Worm (Caenorhabditis elegans) whole organism, mixed stage, embryonic: ENCODE measurements around the gene srb-18.

Experiments
- bed-3 ChIP-seq: fragments of 200-800 bp; sonication (Bioruptor generic); optimal IDR thresholded peaks from 3 replicates; lab custom pipeline; 2018; ENCODE audit warnings: mild to moderate bottlenecking, missing genetic modification characterization, moderate library complexity, missing compliant biosample characterization
- blmp-1 ChIP-seq: fragments of 150-350 bp; optimal IDR thresholded peaks from 2 replicates; lab custom pipeline; 2014; ENCODE audit warnings: missing biosample characterization, missing genetic modification characterization
- ceh-39 ChIP-seq: fragments of 150-350 bp; optimal IDR thresholded peaks from 2 replicates; lab custom pipeline; 2014; ENCODE audit warnings: missing biosample characterization, missing genetic modification characterization
- ceh-43 ChIP-seq: fragments of 200-800 bp; sonication (Bioruptor generic); optimal IDR thresholded peaks from 2 replicates; lab custom pipeline; 2018; ENCODE audit warnings: mild to moderate bottlenecking, missing genetic modification characterization, moderate library complexity, missing compliant biosample characterization
- ceh-83 ChIP-seq: fragments of 200-800 bp; sonication (Bioruptor generic); optimal IDR thresholded peaks from 2 replicates; lab custom pipeline; 2018; ENCODE audit warnings: mild to moderate bottlenecking, missing genetic modification characterization, missing compliant biosample characterization
- ces-1 ChIP-seq: fragments of 150-350 bp; optimal IDR thresholded peaks from 2 replicates; lab custom pipeline; 2014; ENCODE audit warnings: missing biosample characterization, missing genetic modification reagents, missing genetic modification characterization
- drap-1 ChIP-seq: fragments of 200-800 bp; sonication (Bioruptor generic); optimal IDR thresholded peaks from 3 replicates; lab custom pipeline; 2018; ENCODE audit warnings: mild to moderate bottlenecking, missing genetic modification characterization, missing compliant biosample characterization
- elt-1 ChIP-seq: sonication (generic microtip); optimal IDR thresholded peaks from 2 replicates; lab custom pipeline; 2017; ENCODE audit warnings: missing genetic modification characterization, mild to moderate bottlenecking, missing compliant biosample characterization, antibody characterized with exemption, moderate library complexity, borderline replicate concordance; ENCODE audit not compliant: insufficient read depth
- elt-3 ChIP-seq: fragments of 150-350 bp; optimal IDR thresholded peaks from 2 replicates; lab custom pipeline; 2014; ENCODE audit warnings: missing biosample characterization, missing genetic modification characterization
- flh-1 ChIP-seq: fragments of 200-800 bp; sonication (Bioruptor generic); optimal IDR thresholded peaks from 2 replicates; lab custom pipeline; 2018; ENCODE audit warnings: mild to moderate bottlenecking, missing genetic modification characterization, moderate library complexity, missing compliant biosample characterization
- ham-2 ChIP-seq: fragments of 200-800 bp; sonication (Bioruptor generic); optimal IDR thresholded peaks from 2 replicates; lab custom pipeline; 2018; ENCODE audit warnings: mild to moderate bottlenecking, missing genetic modification characterization, missing compliant biosample characterization
- lin-13 ChIP-seq: fragments of 150-350 bp; optimal IDR thresholded peaks from 2 replicates; lab custom pipeline; 2014; ENCODE audit warnings: missing biosample characterization, missing genetic modification characterization
- lsy-2 ChIP-seq: fragments of 150-350 bp; optimal IDR thresholded peaks from 2 replicates; lab custom pipeline; 2014; ENCODE audit warnings: missing biosample characterization, missing genetic modification characterization
- mab-5 ChIP-seq: fragments of 150-350 bp; optimal IDR thresholded peaks from 2 replicates; lab custom pipeline; 2014; ENCODE audit warnings: missing biosample characterization, missing genetic modification characterization
- mep-1 ChIP-seq: fragments of 150-350 bp; optimal IDR thresholded peaks from 2 replicates; lab custom pipeline; 2017; ENCODE audit warnings: missing biosample characterization, missing genetic modification reagents, missing genetic modification characterization, inconsistent platforms
- mls-2 ChIP-seq: sonication (generic microtip); optimal IDR thresholded peaks from 2 replicates; lab custom pipeline; 2016; ENCODE audit warnings: mild to moderate bottlenecking, missing genetic modification characterization, moderate library complexity, missing compliant biosample characterization
- nhr-12 ChIP-seq: fragments of 150-350 bp; optimal IDR thresholded peaks from 2 replicates; lab custom pipeline; 2014; ENCODE audit warnings: missing biosample characterization, missing genetic modification characterization
- nhr-2 ChIP-seq: fragments of 150-350 bp; optimal IDR thresholded peaks from 2 replicates; lab custom pipeline; 2014; ENCODE audit warnings: missing biosample characterization, missing genetic modification characterization
- nhr-237 ChIP-seq: fragments of 150-350 bp; optimal IDR thresholded peaks from 2 replicates; lab custom pipeline; 2014; ENCODE audit warnings: missing biosample characterization, missing genetic modification characterization
- nhr-76 ChIP-seq: sonication (generic microtip); optimal IDR thresholded peaks from 2 replicates; lab custom pipeline; 2017; ENCODE audit warnings: missing biosample characterization, missing genetic modification characterization
- pha-4 ChIP-seq: fragments of 150-350 bp; optimal IDR thresholded peaks from 2 replicates; lab custom pipeline; 2018; ENCODE audit warnings: missing biosample characterization, missing genetic modification reagents, missing genetic modification characterization
- sem-2 ChIP-seq: fragments of 200-800 bp; sonication (Bioruptor generic); optimal IDR thresholded peaks from 2 replicates; lab custom pipeline; 2018; ENCODE audit warnings: mild to moderate bottlenecking, missing genetic modification characterization, missing compliant biosample characterization
- snpc-4 ChIP-seq: fragments of 150-350 bp; optimal IDR thresholded peaks from 2 replicates; lab custom pipeline; 2014; ENCODE audit warnings: missing biosample characterization, missing genetic modification characterization
- sptf-1 ChIP-seq: sonication (generic microtip); optimal IDR thresholded peaks from 2 replicates; lab custom pipeline; 2017; ENCODE audit warnings: mild to moderate bottlenecking, missing genetic modification characterization, moderate library complexity, missing compliant biosample characterization
- tbx-8 ChIP-seq: fragments of 200-800 bp; sonication (Bioruptor generic); optimal IDR thresholded peaks from 2 replicates; lab custom pipeline; 2018; ENCODE audit warnings: mild to moderate bottlenecking, missing genetic modification characterization, moderate library complexity, missing compliant biosample characterization
- unc-120 ChIP-seq: sonication (generic microtip); optimal IDR thresholded peaks from 2 replicates; lab custom pipeline; 2017; ENCODE audit warnings: missing genetic modification characterization, missing compliant biosample characterization; ENCODE audit not compliant: poor library complexity, severe bottlenecking
- unc-62 ChIP-seq: fragments of 150-350 bp; optimal IDR thresholded peaks from 2 replicates; lab custom pipeline; 2014; ENCODE audit warnings: missing biosample characterization, missing genetic modification reagents, missing genetic modification characterization
- zip-8 ChIP-seq: fragments of 150-350 bp; optimal IDR thresholded peaks from 2 replicates; lab custom pipeline; 2014; ENCODE audit warnings: missing biosample characterization, missing genetic modification characterization
- ztf-11 ChIP-seq: fragments of 150-350 bp; optimal IDR thresholded peaks from 2 replicates; lab custom pipeline; 2014; ENCODE audit warnings: missing biosample characterization, missing genetic modification characterization

srb-18 gene

ce11 chrV:7497440-7497839 lies 17.6 kb upstream of the srb-18 start, which contains the start of gene srh-79:
srh-79 (plus strand) TSS chrV:7497740.
- TF ChIP-seq nhr-76 (tag; lab: Kevin White, UChicago) (no peak), pha-4 (tag; lab: Kevin White, UChicago) (no peak), drap-1 (GFP tag; lab: Kevin White, UChicago) (no peak), nhr-2 (tag; lab: Kevin White, UChicago) (no peak), elt-1 (no peak), sem-2 (GFP tag; lab: Kevin White, UChicago) (no peak), mep-1 (tag; lab: Kevin White, UChicago) (no peak), nhr-12 (tag; lab: Kevin White, UChicago) (no peak), elt-3 (no peak), ces-1 (GFP tag; lab: Kevin White, UChicago) (no peak), lin-13 (tag; lab: Kevin White, UChicago) (no peak), lsy-2 (tag; lab: Kevin White, UChicago) (no peak), ceh-43 (no peak), unc-120 (tag; lab: Kevin White, UChicago) (no peak), ceh-39 (tag; lab: Kevin White, UChicago) (no peak), ztf-11 (tag; lab: Kevin White, UChicago) (no peak), tbx-8 (no peak), mab-5 (tag; lab: Kevin White, UChicago) (no peak), bed-3 (GFP tag; lab: Kevin White, UChicago) (no peak), unc-62 (no peak)

ce11 chrV:7501194-7501593 lies 13.8 kb upstream of the srb-18 start:
- TF ChIP-seq ham-2 (GFP tag; lab: Kevin White, UChicago) (no peak), unc-62 (no peak), mep-1 (tag; lab: Kevin White, UChicago) (no peak), elt-1 (no peak), tbx-8 (no peak), zip-8 (tag; lab: Kevin White, UChicago) (no peak), nhr-12 (tag; lab: Kevin White, UChicago) (no peak), snpc-4 (no peak), lsy-2 (tag; lab: Kevin White, UChicago) (no peak), ceh-83 (GFP tag; lab: Kevin White, UChicago) (no peak), lin-13 (tag; lab: Kevin White, UChicago) (no peak), nhr-237 (tag; lab: Kevin White, UChicago) (no peak), drap-1 (GFP tag; lab: Kevin White, UChicago) (no peak), ceh-43 (no peak), mls-2 (tag; lab: Kevin White, UChicago) (no peak), nhr-2 (tag; lab: Kevin White, UChicago) (no peak), sptf-1 (tag; lab: Kevin White, UChicago) (no peak), ces-1 (GFP tag; lab: Kevin White, UChicago) (no peak), pha-4 (tag; lab: Kevin White, UChicago) (no peak), nhr-76 (tag; lab: Kevin White, UChicago) (no peak)

ce11 chrV:7504271-7504670 lies 10.8 kb upstream of the srb-18 start, which contains the start of gene srh-229:
srh-229 (minus strand) TSS chrV:7504371.
- TF ChIP-seq zip-8 (tag; lab: Kevin White, UChicago): no peak
- no peak for TF ChIP-seq nhr-237 (tag; lab: Kevin White, UChicago)
- no peak for TF ChIP-seq snpc-4
- no peak for TF ChIP-seq ceh-83 (GFP tag; lab: Kevin White, UChicago)
- no peak for TF ChIP-seq unc-62
- TF ChIP-seq sptf-1 (tag; lab: Kevin White, UChicago): no peak
- TF ChIP-seq ztf-11 (tag; lab: Kevin White, UChicago): no peak

ce11 chrV:7506207-7506606 lies 8.8 kb upstream of the srb-18 start:
- TF ChIP-seq flh-1: no peak
- TF ChIP-seq ceh-39 (tag; lab: Kevin White, UChicago): no peak
- no peak for TF ChIP-seq nhr-76 (tag; lab: Kevin White, UChicago)
- no peak for TF ChIP-seq pha-4 (tag; lab: Kevin White, UChicago)
- TF ChIP-seq sptf-1 (tag; lab: Kevin White, UChicago): no peak
- no peak for TF ChIP-seq ztf-11 (tag; lab: Kevin White, UChicago)
- TF ChIP-seq ham-2 (GFP tag; lab: Kevin White, UChicago): no peak

- TF ChIP-seq nhr-237 (tag; lab: Kevin White, UChicago) (no peak), unc-62 (peak; percentile 19), drap-1 (GFP tag; lab: Kevin White, UChicago) (no peak), blmp-1 (tag; lab: Kevin White, UChicago) (no peak)
Observed at ce11 chrV:7508566-7509044, 6.4 kb upstream of the srb-18 start, which contains the start of the genes str-31 and nhr-172. str-31 (minus strand) TSS chrV:7508666. nhr-172 (plus strand) TSS chrV:7508994.
